Fruit fly (Drosophila melanogaster) whole organism: ENCODE measurements around the gene CG13622.

ENCODE experiments used
- CG8478 ChIP-seq: fragments of >200 bp; optimal IDR thresholded peaks from 2 replicates; lab custom pipeline; 2018; ENCODE audit warnings: inconsistent platforms
- Dll ChIP-seq: fragments of >200 bp; optimal IDR thresholded peaks from 2 replicates; lab custom pipeline; 2017
- EcR ChIP-seq, 2 experiments: fragments of >200 bp; optimal IDR thresholded peaks; 2 replicates each; lab custom pipeline; 2017; ENCODE audit warnings: missing biosample characterization in 2 of 2, missing genetic modification characterization in 2 of 2, missing genetic modification reagents in 2 of 2
- pan ChIP-seq: fragments of >200 bp; optimal IDR thresholded peaks from 2 replicates; lab custom pipeline; 2017
- psq ChIP-seq: fragments of >200 bp; optimal IDR thresholded peaks from 2 replicates; lab custom pipeline; 2017
- usp ChIP-seq: fragments of >200 bp; optimal IDR thresholded peaks from 2 replicates; lab custom pipeline; 2017; ENCODE audit warnings: missing biosample characterization, missing genetic modification characterization, mixed read lengths

CG13622 gene

DNA sequence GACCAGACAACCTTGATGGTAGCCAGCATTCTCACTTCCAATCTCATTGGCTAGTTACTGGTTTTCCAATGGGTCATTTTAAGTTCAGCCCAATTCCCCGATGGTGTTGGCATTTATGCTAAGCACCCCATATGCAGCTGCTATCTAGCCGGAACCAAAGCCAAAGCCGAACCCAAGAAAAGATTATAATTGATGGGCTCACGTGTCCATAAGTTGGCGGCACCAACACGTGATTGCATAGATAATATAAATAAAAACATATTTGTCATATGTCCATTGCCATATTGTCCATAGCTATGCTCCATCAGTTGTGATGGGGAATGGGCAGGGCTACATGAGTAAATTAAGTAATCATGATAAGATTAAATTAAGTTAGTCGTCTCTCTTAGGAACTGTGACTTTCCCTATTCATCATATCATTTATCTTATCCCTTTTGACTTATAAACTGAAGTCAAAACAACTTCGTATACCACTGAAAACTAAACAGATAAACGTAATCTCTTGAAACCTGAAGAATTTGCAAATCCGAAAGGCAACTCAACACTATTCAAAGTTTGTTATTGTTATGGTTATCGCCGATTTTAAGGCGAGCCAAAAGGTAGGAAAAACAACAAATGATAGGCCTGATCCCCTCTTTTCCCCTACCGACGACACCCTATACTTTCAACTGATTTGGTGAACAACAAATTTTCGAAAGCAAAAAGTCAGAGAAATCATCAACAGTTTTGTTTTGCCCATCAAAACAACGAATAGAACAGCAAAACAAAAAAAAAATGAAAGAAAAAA, 39.8 kb upstream of the CG13622 start:
- TF ChIP-seq psq (lab: Kevin White, UChicago): no peak
- no peak for TF ChIP-seq Dll
- TF ChIP-seq pan: no peak
- no peak for TF ChIP-seq EcR (GFP tag; optimal IDR thresholded peaks at IDR 0.05; lab: Kevin White, UChicago)
- no peak for TF ChIP-seq usp (GFP tag; lab: Kevin White, UChicago)
- no peak for TF ChIP-seq CG8478 (lab: Kevin White, UChicago)

DNA sequence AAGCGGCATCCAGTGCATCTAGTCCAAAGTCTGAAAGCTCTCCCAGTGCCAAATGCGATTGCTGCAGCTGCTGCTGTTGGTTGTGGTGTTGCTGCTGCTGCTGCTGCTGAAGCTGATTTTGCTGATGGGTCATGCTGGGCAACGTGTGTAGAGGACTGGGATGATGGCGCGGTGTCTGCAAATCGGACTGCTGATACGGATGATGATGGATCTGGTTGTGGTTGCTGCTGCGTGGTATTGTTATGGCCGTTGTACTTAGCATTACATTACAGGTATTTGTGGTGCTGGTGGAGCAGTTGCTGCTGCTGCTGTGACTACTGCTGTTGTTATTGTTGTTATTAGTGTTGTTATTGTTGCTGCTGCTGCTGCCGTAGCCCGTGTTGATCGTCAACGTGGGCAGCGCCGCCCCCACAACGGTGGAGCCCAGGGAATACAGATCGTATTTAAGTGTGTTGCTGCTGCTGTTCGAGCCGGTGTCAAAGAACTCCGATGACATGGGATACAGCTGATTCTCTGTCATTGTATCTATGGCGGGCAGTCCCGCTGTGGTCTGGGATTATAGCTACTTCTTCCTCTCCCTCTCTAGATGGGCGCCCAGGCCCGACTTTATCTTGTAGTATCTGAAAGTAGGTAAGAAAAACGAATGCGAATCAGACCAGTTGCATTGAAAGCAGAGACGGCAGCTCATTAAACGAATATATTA, 39.0 kb upstream of the CG13622 start:
- TF ChIP-seq Dll (no peak), psq (lab: Kevin White, UChicago) (no peak), usp (GFP tag; lab: Kevin White, UChicago) (no peak), EcR (GFP tag; optimal IDR thresholded peaks at IDR 0.05; lab: Kevin White, UChicago) (no peak), pan (no peak), CG8478 (lab: Kevin White, UChicago) (no peak)

DNA sequence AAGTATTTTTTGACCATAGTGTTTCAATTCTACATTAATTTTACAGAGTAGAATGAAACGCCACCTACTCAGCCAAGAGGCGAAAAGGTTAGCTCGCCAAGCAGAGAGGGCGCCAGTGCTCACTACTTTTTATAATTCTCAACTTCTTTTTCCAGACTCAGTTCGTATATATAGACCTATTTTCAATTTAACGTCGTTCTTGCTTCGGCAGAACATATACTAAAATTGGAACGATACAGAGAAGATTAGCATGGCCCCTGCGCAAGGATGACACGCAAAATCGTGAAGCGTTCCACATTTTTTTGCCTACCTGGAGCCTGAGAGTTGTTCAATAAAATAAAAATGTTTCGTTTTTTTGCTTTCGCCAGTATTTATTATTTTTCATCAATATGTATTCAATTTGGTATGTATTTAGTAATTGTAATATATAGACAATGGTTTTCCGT, 33.6 kb upstream of the CG13622 start:
- TF ChIP-seq usp (GFP tag; lab: Kevin White, UChicago) (no peak), psq (lab: Kevin White, UChicago) (no peak), pan (no peak), CG8478 (lab: Kevin White, UChicago) (peak; percentile 28)

DNA sequence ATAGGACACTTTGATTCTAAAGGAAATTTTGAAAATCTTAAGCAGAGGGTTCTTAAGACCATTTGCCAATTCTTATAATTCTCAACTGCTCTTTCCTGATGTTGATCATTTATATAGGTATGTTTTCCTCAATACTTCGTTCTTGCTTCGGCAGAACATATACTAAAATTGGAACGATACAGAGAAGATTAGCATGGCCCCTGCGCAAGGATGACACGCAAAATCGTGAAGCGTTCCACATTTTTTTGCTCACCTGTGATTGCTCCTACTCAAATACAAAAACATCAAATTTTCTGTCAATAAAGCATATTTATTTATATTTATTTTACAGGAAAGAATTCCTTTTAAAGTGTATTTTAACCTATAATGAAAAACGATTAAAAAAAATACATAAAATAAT, 33.1 kb upstream of the CG13622 start:
- TF ChIP-seq CG8478 (lab: Kevin White, UChicago) (no peak), psq (lab: Kevin White, UChicago) (no peak), Dll (no peak), usp (GFP tag; lab: Kevin White, UChicago) (no peak), pan (no peak), EcR (GFP tag; optimal IDR thresholded peaks at IDR 0.05; lab: Kevin White, UChicago) (no peak)

DNA sequence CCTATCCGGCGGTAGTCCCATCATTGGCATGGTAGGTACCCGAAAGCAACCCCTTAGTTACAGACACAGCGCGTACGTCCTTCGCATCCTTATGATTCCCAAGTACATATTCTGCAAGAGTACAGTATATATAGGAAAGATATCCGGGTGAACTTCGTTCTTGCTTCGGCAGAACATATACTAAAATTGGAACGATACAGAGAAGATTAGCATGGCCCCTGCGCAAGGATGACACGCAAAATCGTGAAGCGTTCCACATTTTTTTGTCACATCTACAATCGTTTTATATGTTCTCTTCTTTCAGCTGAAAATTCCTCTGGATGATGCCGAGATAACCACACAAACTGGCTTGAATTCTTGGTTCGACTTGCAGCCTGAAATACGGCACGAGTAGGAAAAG, 32.5 kb upstream of the CG13622 start:
- TF ChIP-seq pan: no peak
- TF ChIP-seq EcR (GFP tag; optimal IDR thresholded peaks at IDR 0.05; lab: Kevin White, UChicago): no peak
- no peak for TF ChIP-seq usp (GFP tag; lab: Kevin White, UChicago)
- TF ChIP-seq CG8478 (lab: Kevin White, UChicago): no peak
- no peak for TF ChIP-seq psq (lab: Kevin White, UChicago)
- no peak for TF ChIP-seq Dll

DNA sequence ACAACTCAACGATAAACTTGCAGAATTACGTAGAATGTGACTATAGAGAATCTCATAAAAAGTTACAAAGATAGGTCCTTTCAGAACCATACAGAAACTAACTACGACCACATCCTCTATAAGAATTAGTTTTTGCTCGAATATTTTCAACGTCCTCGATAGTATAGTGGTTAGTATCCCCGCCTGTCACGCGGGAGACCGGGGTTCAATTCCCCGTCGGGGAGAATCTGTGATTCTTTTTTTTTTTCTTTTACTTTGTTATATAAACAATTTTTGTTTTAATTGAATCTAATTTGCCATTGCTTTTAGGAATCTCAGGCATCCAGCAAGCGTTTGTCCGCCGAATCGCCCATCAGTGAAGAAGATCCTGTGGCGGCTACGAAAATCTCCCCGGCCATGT, 31.7 kb upstream of the CG13622 start:
- TF ChIP-seq Dll (no peak), pan (no peak), psq (lab: Kevin White, UChicago) (no peak), EcR (GFP tag; optimal IDR thresholded peaks at IDR 0.05; lab: Kevin White, UChicago) (no peak), usp (GFP tag; lab: Kevin White, UChicago) (no peak), CG8478 (lab: Kevin White, UChicago) (no peak)

DNA sequence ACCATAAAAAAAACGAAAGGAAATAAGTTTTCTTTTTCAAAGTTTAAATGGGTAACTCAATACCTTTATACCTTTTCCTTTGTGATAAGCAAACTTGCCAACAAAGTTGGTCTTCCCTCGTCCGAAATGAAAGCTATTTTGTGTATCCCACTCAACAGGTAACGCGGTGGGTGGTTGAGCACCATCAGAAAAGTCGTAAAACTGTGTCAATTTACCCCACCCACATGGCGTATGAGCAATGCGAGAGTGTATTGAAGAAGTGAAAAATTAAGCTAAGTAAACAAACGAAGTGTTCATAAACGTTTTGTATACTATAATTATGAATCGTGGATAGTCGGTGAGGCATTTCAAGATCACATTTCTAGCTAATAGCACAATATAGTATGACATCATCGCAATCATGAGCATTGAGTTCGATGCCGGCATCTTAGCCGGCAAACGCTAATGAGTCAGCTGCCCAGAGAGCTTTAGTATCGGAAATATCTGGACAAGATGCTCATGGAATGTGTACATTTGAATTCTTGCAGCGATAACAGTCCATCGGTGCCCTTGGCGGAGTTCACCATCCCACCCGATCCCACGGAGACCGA, 27.4 kb upstream of the CG13622 start:
- no peak for TF ChIP-seq EcR (GFP tag; optimal IDR thresholded peaks at IDR 0.05; lab: Kevin White, UChicago)
- TF ChIP-seq Dll: no peak
- TF ChIP-seq usp (GFP tag; lab: Kevin White, UChicago): no peak
- TF ChIP-seq psq (lab: Kevin White, UChicago): no peak

DNA sequence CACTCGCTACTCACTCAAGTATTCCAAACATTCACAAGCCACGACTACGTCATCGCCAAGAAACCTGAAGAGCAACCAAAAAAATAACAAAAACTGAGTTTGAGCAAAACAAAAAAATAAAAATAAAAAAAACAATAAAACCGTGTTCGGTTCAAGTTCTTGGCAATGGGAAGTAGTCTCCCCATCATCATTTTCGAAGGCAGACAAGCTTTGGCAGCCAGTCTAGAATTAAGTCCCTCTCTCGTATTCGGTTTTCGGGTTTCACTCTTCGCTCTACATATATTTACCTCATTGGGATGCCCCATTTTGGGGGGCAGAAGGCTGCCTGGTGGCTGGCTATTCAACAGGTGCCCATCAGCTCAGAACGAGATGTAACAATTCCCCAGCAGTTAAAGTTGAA, 26.4 kb upstream of the CG13622 start:
- no peak for TF ChIP-seq EcR (GFP tag; optimal IDR thresholded peaks at IDR 0.05; lab: Kevin White, UChicago)
- no peak for TF ChIP-seq Dll
- TF ChIP-seq usp (GFP tag; lab: Kevin White, UChicago): no peak
- no peak for TF ChIP-seq CG8478 (lab: Kevin White, UChicago)
- no peak for TF ChIP-seq pan
- TF ChIP-seq psq (lab: Kevin White, UChicago): no peak

DNA sequence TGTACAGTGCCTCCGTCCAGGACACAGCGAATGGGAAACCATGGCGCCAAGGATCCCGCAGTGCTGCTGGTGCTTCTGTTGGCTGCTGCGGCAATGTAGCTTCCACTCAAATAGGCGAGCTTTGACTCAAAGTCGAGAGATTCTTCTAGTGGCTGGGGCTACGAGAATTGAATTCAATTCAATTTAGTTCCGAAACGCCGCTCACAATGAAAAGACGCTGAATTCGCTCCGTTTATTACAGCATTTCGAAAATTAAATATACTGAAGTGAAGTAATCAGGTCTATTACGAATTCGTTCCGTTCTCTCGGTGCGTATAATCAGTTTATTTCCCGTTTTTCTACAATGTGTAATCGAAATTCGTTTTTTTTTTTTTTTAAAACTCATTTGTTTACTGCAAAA, 25.4 kb upstream of the CG13622 start:
- no peak for TF ChIP-seq CG8478 (lab: Kevin White, UChicago)
- no peak for TF ChIP-seq usp (GFP tag; lab: Kevin White, UChicago)
- TF ChIP-seq psq (lab: Kevin White, UChicago): no peak
- TF ChIP-seq pan: no peak
- TF ChIP-seq Dll: no peak
- no peak for TF ChIP-seq EcR (GFP tag; optimal IDR thresholded peaks at IDR 0.05; lab: Kevin White, UChicago)

DNA sequence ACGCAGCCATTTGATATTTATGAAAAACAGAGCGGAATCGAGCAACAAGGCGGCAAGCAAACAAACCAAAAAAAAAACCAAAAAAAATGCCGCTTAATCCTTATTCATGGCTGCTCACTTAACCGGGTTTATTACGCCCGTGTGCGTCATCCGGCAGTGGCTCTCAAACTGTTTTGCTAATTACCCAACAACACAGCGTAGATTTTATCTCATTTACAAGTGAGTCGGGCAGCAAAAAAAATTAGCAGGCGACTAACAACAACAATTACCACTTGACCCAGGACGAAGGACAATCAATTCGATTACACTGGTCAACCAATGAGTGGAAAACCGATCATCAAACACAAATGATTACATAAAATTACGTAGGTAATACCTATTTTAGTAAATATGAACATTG, 24.7 kb upstream of the CG13622 start:
- TF ChIP-seq pan: no peak
- TF ChIP-seq psq (lab: Kevin White, UChicago): no peak
- no peak for TF ChIP-seq usp (GFP tag; lab: Kevin White, UChicago)
- no peak for TF ChIP-seq CG8478 (lab: Kevin White, UChicago)
- no peak for TF ChIP-seq Dll
- TF ChIP-seq EcR (GFP tag; optimal IDR thresholded peaks at IDR 0.05; lab: Kevin White, UChicago): no peak

DNA sequence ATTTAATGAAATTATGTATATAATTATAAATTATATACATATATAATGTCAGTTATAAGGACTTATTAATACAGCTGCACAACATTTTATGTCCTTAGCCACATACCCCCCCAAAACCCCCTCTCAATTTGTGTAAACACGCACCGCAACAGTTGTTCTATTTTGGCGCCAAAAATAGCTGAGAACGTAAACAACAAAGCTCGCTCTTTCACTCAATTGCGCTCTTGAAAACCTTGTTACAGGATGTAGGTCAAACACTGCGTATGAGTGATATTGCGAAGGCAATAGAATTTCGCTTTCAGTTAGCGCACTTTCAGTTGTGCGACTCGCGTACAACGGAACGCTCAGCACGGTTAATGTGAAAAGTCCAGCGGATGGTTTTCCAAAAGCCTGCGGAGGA, 20.9 kb upstream of the CG13622 start, which contains the start of gene Esyt2:
TSS of gene Esyt2 (plus strand) at position 332 of the 400 bp plus-strand sequence.
- TF ChIP-seq usp (GFP tag; lab: Kevin White, UChicago): no peak
- TF ChIP-seq psq (lab: Kevin White, UChicago): no peak
- TF ChIP-seq CG8478 (lab: Kevin White, UChicago): no peak
- TF ChIP-seq EcR (GFP tag; optimal IDR thresholded peaks at IDR 0.05; lab: Kevin White, UChicago): no peak
